Fruit fly (Drosophila melanogaster): ENCODE data around the gene Idgf2.
A peak's percentile ranks its signal among the peaks of the same experiment; 100 is the strongest.

Idgf2 gene

dm6 chr2L:16451858-16452257 lies 4.7 kb downstream of the Idgf2 start (continued):
- TF ChIP-seq NC2α (GFP tag; optimal IDR thresholded peaks at IDR 0.05) (no peak), CG31224 (GFP tag; IDR thresholded peaks at IDR 0.05) (no peak), unpg (GFP tag; optimal IDR thresholded peaks at IDR 0.05) (peak; percentile 26), CG3407 (GFP tag; optimal IDR thresholded peaks at IDR 0.05) (peak; percentile 38), CG9215 (GFP tag; IDR thresholded peaks at IDR 0.05) (no peak), toy (GFP tag; IDR thresholded peaks at IDR 0.05) (no peak), chinmo (GFP tag; IDR thresholded peaks at IDR 0.05; ENCODE audit: partially characterized antibody) (no peak), en (GFP tag; optimal IDR thresholded peaks at IDR 0.05) (no peak), peb (GFP tag; IDR thresholded peaks at IDR 0.05) (no peak), YL-1 (GFP tag; optimal IDR thresholded peaks at IDR 0.05) (no peak), zfh1 (GFP tag; IDR thresholded peaks at IDR 0.05) (0 out of 3 replicates have a peak, but pooled peaks have one; percentile 28), ERR (GFP tag; optimal IDR thresholded peaks at IDR 0.05) (no peak), CG16863 (GFP tag; optimal IDR thresholded peaks at IDR 0.05) (no peak), CG4404 (GFP tag; IDR thresholded peaks at IDR 0.05) (no peak), Ets97D (GFP tag; optimal IDR thresholded peaks at IDR 0.05) (no peak), Sox102F (GFP tag; optimal IDR thresholded peaks at IDR 0.05) (peak; percentile 46), CG17912 (GFP tag; optimal IDR thresholded peaks at IDR 0.05) (no peak), Blimp-1 (GFP tag; optimal IDR thresholded peaks at IDR 0.05) (peak; percentile 15), Meics (GFP tag; optimal IDR thresholded peaks at IDR 0.05) (no peak), CG17802 (tag; optimal IDR thresholded peaks at IDR 0.05) (no peak), wdn (GFP tag; IDR thresholded peaks at IDR 0.05) (no peak), CG4328 (GFP tag; optimal IDR thresholded peaks at IDR 0.05) (no peak), E2f1 (GFP tag; IDR thresholded peaks at IDR 0.05) (no peak), CG18011 (GFP tag; optimal IDR thresholded peaks at IDR 0.05) (no peak), zf30C (GFP tag; optimal IDR thresholded peaks at IDR 0.05) (no peak), bigmax (GFP tag; optimal IDR thresholded peaks at IDR 0.05) (no peak), rib (GFP tag; IDR thresholded peaks at IDR 0.05) (no peak), CG12236 (GFP tag; optimal IDR thresholded peaks at IDR 0.05) (no peak), run (tag; optimal IDR thresholded peaks at IDR 0.05) (no peak), gfzf (GFP tag; optimal IDR thresholded peaks at IDR 0.05) (no peak), CG12155 (GFP tag; optimal IDR thresholded peaks at IDR 0.05) (no peak), ara (GFP tag; IDR thresholded peaks at IDR 0.05) (no peak), croc (GFP tag; conservative IDR thresholded peaks at IDR 0.05) (no peak), corto (GFP tag; optimal IDR thresholded peaks at IDR 0.05) (no peak), BEAF-32 (GFP tag; optimal IDR thresholded peaks at IDR 0.05) (no peak), CG8089 (GFP tag; optimal IDR thresholded peaks at IDR 0.05) (no peak), sob (GFP tag; IDR thresholded peaks at IDR 0.05) (no peak), pho (GFP tag; optimal IDR thresholded peaks at IDR 0.05) (no peak), PHDP (tag; optimal IDR thresholded peaks at IDR 0.05) (peak; percentile 62), H15 (GFP tag; IDR thresholded peaks at IDR 0.05) (no peak), Poxn (GFP tag; IDR thresholded peaks at IDR 0.05) (no peak), btn (GFP tag; optimal IDR thresholded peaks at IDR 0.05) (no peak), CG15073 (GFP tag; optimal IDR thresholded peaks at IDR 0.05) (no peak), Dek (tag; optimal IDR thresholded peaks at IDR 0.05) (no peak), Dbx (GFP tag; IDR thresholded peaks at IDR 0.05) (0 out of 3 replicates have a peak, but pooled peaks have one; percentile 19), ci (GFP tag; IDR thresholded peaks at IDR 0.05) (0 out of 3 replicates have a peak, but pooled peaks have one; percentile 34), lmd (GFP tag; IDR thresholded peaks at IDR 0.05) (no peak), CG3281 (GFP tag; optimal IDR thresholded peaks at IDR 0.05) (peak; percentile 21), CG5245 (GFP tag; optimal IDR thresholded peaks at IDR 0.05) (no peak), CG17612 (GFP tag; IDR thresholded peaks at IDR 0.05) (no peak), gcm (GFP tag; optimal IDR thresholded peaks at IDR 0.05) (no peak), exex (tag; optimal IDR thresholded peaks at IDR 0.05) (no peak)

Measured in whole organism, embryonic.